Worm (Caenorhabditis elegans): ENCODE data around the gene B0563.8.

- no peak for TF ChIP-seq ama-1 (optimal IDR thresholded peaks at IDR 0.05)
- no peak for TF ChIP-seq hmbx-1 (tag; optimal IDR thresholded peaks at IDR 0.05)
- no peak for TF ChIP-seq flt-1 (GFP tag; IDR thresholded peaks at IDR 0.05)
- TF ChIP-seq hnd-1 (tag; optimal IDR thresholded peaks at IDR 0.05) = no peak
Measured at ce11 chrX:9154216-9154615, 20.1 kb downstream of the B0563.8 start, which contains the start of gene B0563.7.

All from whole organism, early embryonic.